Worm (Caenorhabditis elegans): ENCODE data around the gene T11F9.10.

The T11F9.10 gene

DNA sequence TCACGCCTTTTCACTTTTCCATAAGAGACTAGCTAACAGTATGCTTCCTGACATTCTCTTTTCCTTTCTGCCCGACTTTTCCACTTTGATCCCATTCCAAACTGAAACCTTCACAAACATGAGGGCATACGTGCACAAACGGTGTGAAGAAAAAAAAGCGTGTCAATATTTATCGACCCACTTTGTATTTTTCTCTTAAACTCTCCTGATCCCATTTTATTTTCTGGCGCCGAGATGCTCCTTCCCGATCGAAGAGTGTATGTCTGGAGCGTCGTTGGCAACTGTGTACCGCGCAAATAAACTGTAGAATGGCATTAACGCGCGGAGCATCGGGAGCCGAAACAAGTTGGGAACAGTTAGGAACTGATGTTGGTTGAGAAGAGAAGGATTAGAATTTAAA is 42.8 kb downstream of the T11F9.10 start:
- TF ChIP-seq him-1 (tag; optimal IDR thresholded peaks at IDR 0.05) = no peak
- no peak for TF ChIP-seq W03F9.2 (tag; optimal IDR thresholded peaks at IDR 0.05)
- TF ChIP-seq dao-5 (tag; optimal IDR thresholded peaks at IDR 0.05) = no peak

DNA sequence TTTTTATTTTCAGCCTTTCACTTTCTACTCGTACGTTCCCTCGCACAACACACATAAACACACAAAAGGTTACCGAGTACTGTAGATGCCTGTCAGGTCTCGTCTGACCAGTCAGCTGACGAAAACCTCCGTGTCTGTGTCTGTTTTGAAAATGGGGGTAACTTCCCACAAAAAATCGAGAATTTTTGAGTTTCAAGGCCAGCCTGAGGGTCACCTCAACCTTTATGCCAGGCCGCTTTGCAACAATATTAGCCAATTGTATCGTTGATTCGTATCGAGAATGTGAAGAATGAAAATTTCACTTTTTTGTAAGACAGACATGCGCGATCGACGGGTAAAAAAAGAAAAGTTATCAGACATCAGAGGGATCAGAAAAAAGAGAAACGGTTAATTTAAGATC is 44.3 kb downstream of the T11F9.10 start:
- TF ChIP-seq dao-5 (tag; optimal IDR thresholded peaks at IDR 0.05) (no peak), W03F9.2 (tag; optimal IDR thresholded peaks at IDR 0.05) (no peak), him-1 (tag; optimal IDR thresholded peaks at IDR 0.05) (no peak)

DNA sequence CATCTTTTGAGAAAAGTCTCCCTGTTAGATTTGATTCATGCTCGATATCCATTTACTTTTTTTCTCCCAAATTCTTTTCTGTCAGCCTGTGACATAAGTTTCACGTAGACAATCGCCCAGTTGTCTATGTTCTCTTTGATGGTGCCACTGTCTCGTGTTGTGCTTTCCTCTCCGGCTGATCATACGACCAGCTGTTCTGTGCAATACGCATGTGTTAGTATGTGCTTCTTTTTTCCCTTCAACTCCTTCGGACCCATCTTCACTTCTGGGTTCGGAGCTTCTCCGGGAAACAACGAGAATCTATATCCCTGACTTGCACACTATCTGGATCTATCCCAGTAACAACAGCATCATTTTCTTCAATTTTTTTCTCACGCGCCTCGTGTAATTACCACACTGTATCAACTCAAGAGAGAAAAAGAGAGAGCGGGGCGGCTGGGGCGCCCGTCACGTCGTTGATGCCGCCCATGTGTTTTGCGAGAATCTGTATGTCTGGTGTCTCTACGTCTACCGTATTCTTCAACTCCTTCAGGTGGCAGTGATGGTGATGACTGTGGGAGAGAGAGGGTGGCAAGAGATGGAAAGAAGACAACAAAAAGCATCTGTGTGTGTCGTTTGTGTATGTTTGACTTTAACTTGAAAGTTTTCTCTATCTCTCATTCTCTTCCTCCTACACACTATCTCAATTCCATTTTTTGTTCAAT is 45.2 kb downstream of the T11F9.10 start:
- no peak for TF ChIP-seq him-1 (tag; optimal IDR thresholded peaks at IDR 0.05)
- TF ChIP-seq dao-5 (tag; optimal IDR thresholded peaks at IDR 0.05) = peak; percentile 43
- TF ChIP-seq W03F9.2 (tag; optimal IDR thresholded peaks at IDR 0.05) = peak; percentile 23

DNA sequence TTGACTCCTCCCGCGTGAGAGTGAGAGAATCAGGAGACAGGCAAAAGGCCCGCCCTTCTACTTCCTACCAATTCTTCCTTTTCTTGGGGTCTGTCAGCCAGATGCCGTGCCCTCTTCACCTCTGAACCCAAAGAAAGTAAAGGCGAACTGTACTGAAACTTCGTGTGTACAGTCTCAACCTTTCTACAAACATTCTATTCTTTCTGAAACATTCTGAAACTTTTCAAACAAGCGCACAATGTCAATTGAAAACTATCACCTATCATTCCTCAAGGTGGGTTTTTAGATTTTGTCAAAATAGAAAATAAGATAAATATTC is 45.7 kb downstream of the T11F9.10 start:
- TF ChIP-seq W03F9.2 (tag; optimal IDR thresholded peaks at IDR 0.05) (no peak), dao-5 (tag; optimal IDR thresholded peaks at IDR 0.05) (no peak), him-1 (tag; optimal IDR thresholded peaks at IDR 0.05) (no peak)

DNA sequence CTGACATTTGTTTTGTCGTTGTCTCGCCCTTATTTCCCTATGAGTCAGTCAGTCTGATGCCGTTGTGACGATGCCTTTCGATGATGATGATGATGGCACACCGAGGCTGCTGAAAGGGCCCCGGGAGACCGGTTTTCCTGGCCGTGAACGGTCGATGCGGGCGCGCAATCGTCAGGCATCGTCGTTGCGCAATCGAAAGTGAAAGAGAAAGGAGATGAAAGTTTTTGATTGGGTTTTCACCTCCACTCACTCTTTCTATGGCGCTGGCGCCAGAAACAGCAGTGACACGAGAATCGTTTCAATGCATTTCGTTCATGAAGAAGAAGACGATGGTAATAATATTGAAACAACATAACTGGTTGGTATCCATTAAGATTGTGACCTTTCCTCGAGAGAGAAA is 46.2 kb downstream of the T11F9.10 start:
- TF ChIP-seq dao-5 (tag; optimal IDR thresholded peaks at IDR 0.05) (no peak), him-1 (tag; optimal IDR thresholded peaks at IDR 0.05) (no peak), W03F9.2 (tag; optimal IDR thresholded peaks at IDR 0.05) (no peak)

DNA sequence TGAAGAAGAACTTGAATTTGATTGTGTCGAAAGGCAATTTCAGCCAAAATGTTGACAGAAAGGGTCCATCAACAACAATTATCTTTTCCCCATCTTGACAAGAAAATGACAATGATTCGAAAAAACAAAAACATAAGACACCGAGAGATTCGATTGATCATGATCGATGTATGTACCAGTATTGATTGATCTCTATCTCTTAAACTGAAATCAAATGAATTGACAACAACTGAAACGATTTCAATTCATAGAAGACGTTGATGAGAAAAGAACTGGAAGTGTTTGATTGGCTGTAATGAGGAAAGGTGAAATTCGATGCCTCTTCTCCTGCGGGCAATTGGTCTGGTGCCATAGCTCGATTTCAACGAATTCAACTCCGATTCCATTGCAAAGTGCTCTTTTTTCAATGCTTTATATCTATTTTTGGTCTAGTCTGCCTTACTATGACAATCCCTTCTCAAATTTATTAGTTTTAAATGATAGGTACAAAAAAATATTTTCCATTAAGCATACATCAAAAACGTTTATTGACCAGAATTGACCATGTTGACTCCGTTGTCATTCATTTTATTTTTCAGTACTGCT is 46.7 kb downstream of the T11F9.10 start:
- no peak for TF ChIP-seq him-1 (tag; optimal IDR thresholded peaks at IDR 0.05)
- no peak for TF ChIP-seq W03F9.2 (tag; optimal IDR thresholded peaks at IDR 0.05)
- no peak for TF ChIP-seq dao-5 (tag; optimal IDR thresholded peaks at IDR 0.05)

DNA sequence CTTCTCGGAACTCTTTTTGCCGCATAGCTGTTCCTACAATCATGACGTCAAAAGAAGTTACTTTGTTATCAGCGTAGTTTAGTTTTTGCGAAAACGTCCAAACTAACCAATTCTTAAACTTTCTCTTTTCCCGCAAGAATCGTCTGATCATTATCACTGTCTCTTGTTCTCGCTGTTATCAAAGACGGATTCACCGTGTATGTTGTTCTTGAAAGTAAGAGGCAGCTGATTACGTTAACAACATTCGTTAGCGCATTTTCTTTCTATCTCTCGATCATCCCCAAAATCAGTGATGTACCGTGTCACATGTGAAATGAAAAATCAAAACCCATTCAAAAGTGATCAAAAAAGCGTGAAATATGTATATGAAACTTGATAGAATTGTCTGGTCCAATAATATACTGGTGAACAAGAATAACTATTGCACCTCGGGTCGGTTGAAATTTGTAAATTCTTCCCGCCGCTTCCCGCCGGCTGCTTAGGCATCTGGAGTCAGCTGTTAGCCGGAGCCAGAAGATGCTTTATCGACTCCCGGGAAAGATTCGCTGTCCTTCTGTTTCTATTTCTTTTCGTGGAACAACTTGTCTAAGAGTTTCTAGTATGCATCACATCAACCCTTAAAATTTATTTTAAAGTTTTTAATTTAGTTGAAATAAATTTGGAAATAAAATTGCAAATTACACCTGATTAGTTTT is 47.9 kb downstream of the T11F9.10 start:
- no peak for TF ChIP-seq W03F9.2 (tag; optimal IDR thresholded peaks at IDR 0.05)
- TF ChIP-seq dao-5 (tag; optimal IDR thresholded peaks at IDR 0.05) = no peak
- no peak for TF ChIP-seq him-1 (tag; optimal IDR thresholded peaks at IDR 0.05)

DNA sequence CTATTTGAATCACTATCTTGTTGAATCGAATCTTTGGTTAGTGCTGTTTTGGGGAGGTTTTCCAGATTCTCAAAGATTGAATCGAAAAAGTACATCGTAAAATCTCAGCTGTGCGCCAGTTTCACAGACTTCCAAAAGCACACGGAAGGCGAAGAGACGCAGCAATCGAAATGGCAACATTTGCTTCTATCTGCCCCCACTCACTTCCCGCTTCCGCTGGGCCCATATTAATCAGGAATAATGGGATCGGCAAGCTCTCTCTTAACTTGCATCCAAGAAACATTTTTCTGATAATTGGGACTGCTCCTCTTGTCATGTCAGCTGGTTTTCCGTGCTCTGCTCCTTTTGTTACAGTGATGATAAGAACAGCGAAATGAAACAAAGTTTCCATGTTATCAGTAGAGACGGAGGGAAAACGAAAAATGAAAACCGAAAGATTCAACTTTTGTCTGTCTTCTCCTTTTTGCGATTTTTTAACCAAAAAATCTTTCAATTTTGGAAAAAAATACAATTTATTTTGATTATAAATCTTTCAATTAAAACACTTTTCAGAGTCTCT is 48.8 kb downstream of the T11F9.10 start:
- TF ChIP-seq dao-5 (tag; optimal IDR thresholded peaks at IDR 0.05) (no peak), W03F9.2 (tag; optimal IDR thresholded peaks at IDR 0.05) (peak; percentile 40)

DNA sequence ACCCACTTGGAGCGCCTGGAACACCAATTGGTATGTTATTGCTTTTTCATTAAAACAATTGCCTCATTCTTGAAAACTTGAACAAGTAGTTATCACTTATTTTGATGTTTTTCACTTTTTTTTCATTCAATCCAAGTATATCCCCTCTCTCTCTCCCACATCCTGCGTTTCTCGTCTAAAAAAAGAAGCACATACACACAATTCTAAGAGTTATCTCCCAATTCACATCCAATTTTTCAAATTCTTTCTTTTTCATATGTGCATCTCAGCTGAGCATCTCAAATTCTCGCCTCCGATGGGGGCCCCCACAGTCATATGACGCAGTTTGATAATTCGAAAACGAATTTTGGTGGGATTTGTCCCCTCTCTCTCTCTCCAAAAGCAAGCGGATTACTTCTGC is 49.9 kb downstream of the T11F9.10 start:
- TF ChIP-seq dao-5 (tag; optimal IDR thresholded peaks at IDR 0.05) (no peak), W03F9.2 (tag; optimal IDR thresholded peaks at IDR 0.05) (no peak), him-1 (tag; optimal IDR thresholded peaks at IDR 0.05) (no peak)

All from whole organism, L4/young adult.